Worm (Caenorhabditis elegans) whole organism, L1 larva: ENCODE data around the gene K08D9.2.

Experiments used
- C34B4.2 ChIP-seq: sonication (generic microtip); optimal IDR thresholded peaks from 2 replicates; lab custom pipeline; 2017; ENCODE audit warnings: mild to moderate bottlenecking, missing genetic modification characterization, missing compliant biosample characterization
- F16B12.6 ChIP-seq: fragments of 150-350 bp; optimal IDR thresholded peaks from 2 replicates; lab custom pipeline; 2014; ENCODE audit warnings: missing biosample characterization, missing genetic modification characterization
- Y116A8C.19 ChIP-seq: sonication (generic microtip); optimal IDR thresholded peaks from 2 replicates; lab custom pipeline; 2016; ENCODE audit warnings: missing compliant biosample characterization, missing genetic modification characterization, borderline replicate concordance
- alr-1 ChIP-seq: fragments of 200-800 bp; sonication (Bioruptor generic); optimal IDR thresholded peaks from 2 replicates; lab custom pipeline; 2018; ENCODE audit warnings: borderline replicate concordance, mild to moderate bottlenecking, missing genetic modification characterization, missing compliant biosample characterization
- aly-2 ChIP-seq: fragments of 150-350 bp; optimal IDR thresholded peaks from 2 replicates; lab custom pipeline; 2014; ENCODE audit warnings: missing biosample characterization, missing genetic modification characterization
- ces-1 ChIP-seq: fragments of 150-350 bp; optimal IDR thresholded peaks from 2 replicates; lab custom pipeline; 2014; ENCODE audit warnings: missing biosample characterization, missing genetic modification reagents, missing genetic modification characterization
- dpl-1 ChIP-seq, 3 experiments: fragments of 150-350 bp in 2 of 3; sonication (generic microtip) in 1 of 3; optimal IDR thresholded peaks; 2 replicates each; lab custom pipeline; 2014 to 2017; ENCODE audit warnings: missing biosample characterization in 3 of 3, missing genetic modification characterization in 3 of 3, missing genetic modification reagents in 3 of 3
- efl-1 ChIP-seq, 4 experiments: fragments of 150-350 bp; optimal IDR thresholded peaks in 3 of 4; peaks in 1 of 4; 1 replicate in 1 of 4; 2 replicates in 3 of 4; lab custom pipeline; 2014; ENCODE audit warnings: missing biosample characterization in 2 of 4, missing genetic modification characterization in 2 of 4, missing genetic modification reagents in 2 of 4
- efl-3 ChIP-seq: fragments of 200-800 bp; sonication (Bioruptor generic); optimal IDR thresholded peaks from 2 replicates; lab custom pipeline; 2018; ENCODE audit warnings: mild to moderate bottlenecking, missing genetic modification characterization, missing compliant biosample characterization
- egl-27 ChIP-seq, 2 experiments: fragments of 150-350 bp in 1 of 2; sonication (generic microtip); optimal IDR thresholded peaks; 3 replicates each; lab custom pipeline; 2017 to 2018; ENCODE audit warnings: missing biosample characterization in 2 of 2, missing genetic modification characterization in 2 of 2, missing genetic modification reagents in 2 of 2
- elt-3 ChIP-seq, 6 experiments: fragments of 150-350 bp in 1 of 6; sonication (generic microtip); optimal IDR thresholded peaks; 2 replicates each; lab custom pipeline; 2017 to 2018; ENCODE audit warnings: missing biosample characterization in 6 of 6, missing genetic modification characterization in 6 of 6, inconsistent platforms in 1 of 6
- ets-5 ChIP-seq: fragments of 200-800 bp; sonication (Bioruptor generic); IDR thresholded peaks from 2 replicates; pipeline ENCODE4 v1.3.6; 2022; ENCODE audit warnings: missing genetic modification characterization, missing compliant biosample characterization
- fkh-4 ChIP-seq: sonication (generic microtip); optimal IDR thresholded peaks from 2 replicates; lab custom pipeline; 2016; ENCODE audit warnings: missing compliant biosample characterization, missing genetic modification characterization, borderline replicate concordance
- fkh-8 ChIP-seq: sonication (generic microtip); optimal IDR thresholded peaks from 2 replicates; lab custom pipeline; 2016; ENCODE audit warnings: mild to moderate bottlenecking, missing genetic modification characterization, missing compliant biosample characterization
- hlh-17 ChIP-seq: fragments of 200-800 bp; sonication (Bioruptor generic); optimal IDR thresholded peaks from 2 replicates; lab custom pipeline; 2018; ENCODE audit warnings: missing genetic modification characterization, mild to moderate bottlenecking, missing compliant biosample characterization, moderate library complexity, borderline replicate concordance
- hpl-2 ChIP-seq: fragments of 150-350 bp; optimal IDR thresholded peaks from 2 replicates; lab custom pipeline; 2014; ENCODE audit warnings: missing biosample characterization, missing genetic modification reagents, missing genetic modification characterization
- jun-1 ChIP-seq: fragments of 150-350 bp; optimal IDR thresholded peaks from 2 replicates; lab custom pipeline; 2014; ENCODE audit warnings: missing biosample characterization, missing genetic modification reagents, missing genetic modification characterization
- lin-14 ChIP-seq: fragments of 200-800 bp; sonication (Bioruptor generic); optimal IDR thresholded peaks from 2 replicates; lab custom pipeline; 2018; ENCODE audit warnings: mild to moderate bottlenecking, missing genetic modification characterization, moderate library complexity, missing compliant biosample characterization
- lir-3 ChIP-seq: sonication (generic microtip); optimal IDR thresholded peaks from 2 replicates; lab custom pipeline; 2016; ENCODE audit warnings: mild to moderate bottlenecking, missing genetic modification characterization, moderate library complexity, missing compliant biosample characterization; ENCODE audit not compliant: poor library complexity
- mef-2 ChIP-seq: fragments of 150-350 bp; optimal IDR thresholded peaks from 2 replicates; lab custom pipeline; 2014; ENCODE audit warnings: missing biosample characterization, missing genetic modification characterization
- nhr-76 ChIP-seq: sonication (generic microtip); optimal IDR thresholded peaks from 2 replicates; lab custom pipeline; 2017; ENCODE audit warnings: missing biosample characterization, missing genetic modification characterization
- nhr-77 ChIP-seq: fragments of 150-350 bp; optimal IDR thresholded peaks from 2 replicates; lab custom pipeline; 2014; ENCODE audit warnings: missing biosample characterization, missing genetic modification characterization
- nhr-84 ChIP-seq: sonication (generic microtip); optimal IDR thresholded peaks from 2 replicates; lab custom pipeline; 2017; ENCODE audit warnings: missing biosample characterization, missing genetic modification characterization
- pqm-1 ChIP-seq: sonication (generic microtip); optimal IDR thresholded peaks from 3 replicates; lab custom pipeline; 2017; ENCODE audit warnings: missing biosample characterization, missing genetic modification characterization
- rnt-1 ChIP-seq: sonication (generic microtip); optimal IDR thresholded peaks from 2 replicates; lab custom pipeline; 2016; ENCODE audit warnings: mild to moderate bottlenecking, missing genetic modification characterization, moderate library complexity, missing compliant biosample characterization
- snpc-4 ChIP-seq: fragments of 150-350 bp; optimal IDR thresholded peaks from 2 replicates; lab custom pipeline; 2014; ENCODE audit warnings: missing biosample characterization, missing genetic modification characterization
- sox-4 ChIP-seq: sonication (generic microtip); optimal IDR thresholded peaks from 2 replicates; lab custom pipeline; 2016; ENCODE audit warnings: missing genetic modification characterization, missing compliant biosample characterization
- sptf-1 ChIP-seq: fragments of 150-350 bp; optimal IDR thresholded peaks from 2 replicates; lab custom pipeline; 2014; ENCODE audit warnings: missing biosample characterization, missing genetic modification characterization
- sup-37 ChIP-seq: fragments of 200-800 bp; sonication (Bioruptor generic); optimal IDR thresholded peaks from 2 replicates; lab custom pipeline; 2018; ENCODE audit warnings: mild to moderate bottlenecking, missing genetic modification characterization, missing compliant biosample characterization
- swsn-7 ChIP-seq: sonication (generic microtip); optimal IDR thresholded peaks from 2 replicates; lab custom pipeline; 2016; ENCODE audit warnings: missing genetic modification characterization, missing compliant biosample characterization
- tbx-2 ChIP-seq: sonication (generic microtip); optimal IDR thresholded peaks from 2 replicates; lab custom pipeline; 2016; ENCODE audit warnings: missing genetic modification characterization, missing compliant biosample characterization
- tlp-1 ChIP-seq: fragments of 150-350 bp; optimal IDR thresholded peaks from 2 replicates; lab custom pipeline; 2014; ENCODE audit warnings: missing biosample characterization, missing genetic modification characterization
- unc-86 ChIP-seq: sonication (generic microtip); optimal IDR thresholded peaks from 2 replicates; lab custom pipeline; 2016; ENCODE audit warnings: missing genetic modification characterization, missing compliant biosample characterization
- zag-1 ChIP-seq: fragments of 150-350 bp; optimal IDR thresholded peaks from 2 replicates; lab custom pipeline; 2014; ENCODE audit warnings: missing biosample characterization, missing genetic modification characterization
- zip-4 ChIP-seq: fragments of 200-800 bp; sonication (Bioruptor generic); optimal IDR thresholded peaks from 2 replicates; lab custom pipeline; 2018; ENCODE audit warnings: mild to moderate bottlenecking, missing genetic modification characterization, moderate library complexity, missing compliant biosample characterization
- ztf-4 ChIP-seq: fragments of 150-350 bp; optimal IDR thresholded peaks from 2 replicates; lab custom pipeline; 2014; ENCODE audit warnings: missing biosample characterization, missing genetic modification characterization

Gene K08D9.2

ce11 chrV:3247515-3247914 lies 20.0 kb downstream of the K08D9.2 start, which contains the start of gene srj-8:
srj-8 (plus strand) TSS chrV:3247815.
- no peak for TF ChIP-seq alr-1 (tag; lab: Kevin White, UChicago)
- TF ChIP-seq hpl-2 (GFP tag; lab: Kevin White, UChicago), result no peak
- TF ChIP-seq nhr-84, result no peak
- no peak for TF ChIP-seq efl-1 (optimal IDR thresholded peaks at IDR 0.05; lab: Kevin White, UChicago)
- TF ChIP-seq efl-1 (GFP tag; optimal IDR thresholded peaks at IDR 0.05 in 1 of 2; lab: Kevin White, UChicago), result no peak
- TF ChIP-seq mef-2 (tag; lab: Kevin White, UChicago), result no peak

- TF ChIP-seq ztf-4, result no peak
- no peak for TF ChIP-seq fkh-8 (tag; lab: Kevin White, UChicago)
- no peak for TF ChIP-seq pqm-1
- no peak for TF ChIP-seq aly-2 (tag; lab: Kevin White, UChicago)
- TF ChIP-seq sup-37, result no peak
- no peak for TF ChIP-seq ets-5 (GFP tag; lab: Robert Waterston, UW)
- TF ChIP-seq tlp-1 (tag; lab: Kevin White, UChicago), result no peak
- TF ChIP-seq fkh-4 (tag; lab: Kevin White, UChicago), result no peak
Observed at ce11 chrV:3250153-3250552, 22.7 kb downstream of the K08D9.2 start, which contains the start of gene T28A11.13. T28A11.13 (minus strand) TSS chrV:3250253.

ce11 chrV:3256051-3256450 lies 28.6 kb downstream of the K08D9.2 start, which contains the start of gene srt-63:
srt-63 (minus strand) TSS chrV:3256151.
- TF ChIP-seq Y116A8C.19 (tag; lab: Kevin White, UChicago) (no peak), nhr-76 (tag; lab: Kevin White, UChicago) (no peak), unc-86 (tag; lab: Kevin White, UChicago) (no peak), snpc-4 (no peak), ces-1 (no peak), sptf-1 (tag; lab: Kevin White, UChicago) (no peak), ets-5 (GFP tag; lab: Robert Waterston, UW) (no peak), tbx-2 (tag; lab: Kevin White, UChicago) (no peak), F16B12.6 (tag; lab: Kevin White, UChicago) (no peak), egl-27 (tag; optimal IDR thresholded peaks at IDR 0.05; lab: Kevin White, UChicago) (no peak)

ce11 chrV:3256809-3257208 lies 29.3 kb downstream of the K08D9.2 start:
- TF ChIP-seq C34B4.2 (tag; lab: Kevin White, UChicago) (no peak), lin-14 (no peak), nhr-77 (tag; lab: Kevin White, UChicago) (no peak), elt-3 (tag; optimal IDR thresholded peaks at IDR 0.05; lab: Kevin White, UChicago) (no peak)

- TF ChIP-seq zip-4 (GFP tag; lab: Kevin White, UChicago) (no peak), dpl-1 (GFP tag; optimal IDR thresholded peaks at IDR 0.05; lab: Kevin White, UChicago) (no peak), sox-4 (tag; lab: Kevin White, UChicago) (no peak), hpl-2 (GFP tag; lab: Kevin White, UChicago) (no peak), swsn-7 (no peak), jun-1 (no peak), Y116A8C.19 (tag; lab: Kevin White, UChicago) (no peak), efl-1 (optimal IDR thresholded peaks at IDR 0.05; lab: Kevin White, UChicago) (no peak), efl-1 (GFP tag; optimal IDR thresholded peaks at IDR 0.05 in 1 of 2; lab: Kevin White, UChicago) (no peak), zag-1 (no peak), lir-3 (tag; lab: Kevin White, UChicago) (no peak), rnt-1 (tag; lab: Kevin White, UChicago) (no peak), hlh-17 (no peak), efl-3 (no peak)
Observed at ce11 chrV:3257277-3257676, 29.8 kb downstream of the K08D9.2 start, which contains the start of gene T28A11.22. T28A11.22 (plus strand) TSS chrV:3257577.
